Worm (Caenorhabditis elegans): ENCODE results near the gene fbxc-26.

The fbxc-26 gene

ce11 chrII:1694530-1694929 lies at the start of gene fbxc-26:
TSS of gene fbxc-26 (minus strand) at chrII:1694630.
- TF ChIP-seq him-1 (tag; optimal IDR thresholded peaks at IDR 0.05) (no peak), W03F9.2 (tag; optimal IDR thresholded peaks at IDR 0.05) (no peak), dao-5 (tag; optimal IDR thresholded peaks at IDR 0.05) (no peak)

ce11 chrII:1744183-1744582 lies 49.8 kb upstream of the fbxc-26 start, which contains the start of gene clec-19:
TSS of gene clec-19 (plus strand) at chrII:1744483.
- no peak for TF ChIP-seq him-1 (tag; optimal IDR thresholded peaks at IDR 0.05)
- no peak for TF ChIP-seq dao-5 (tag; optimal IDR thresholded peaks at IDR 0.05)
- TF ChIP-seq W03F9.2 (tag; optimal IDR thresholded peaks at IDR 0.05) = no peak

ce11 chrII:1742535-1742934 lies 48.1 kb upstream of the fbxc-26 start, which contains the start of gene F36H5.12:
TSS of gene F36H5.12 (plus strand) at chrII:1742835.
- TF ChIP-seq him-1 (tag; optimal IDR thresholded peaks at IDR 0.05) = no peak
- no peak for TF ChIP-seq dao-5 (tag; optimal IDR thresholded peaks at IDR 0.05)
- no peak for TF ChIP-seq W03F9.2 (tag; optimal IDR thresholded peaks at IDR 0.05)

ce11 chrII:1741248-1741647 lies 46.8 kb upstream of the fbxc-26 start, which contains the start of gene K07G6.1:
TSS of gene K07G6.1 (plus strand) at chrII:1741548.
- TF ChIP-seq dao-5 (tag; optimal IDR thresholded peaks at IDR 0.05) (no peak), him-1 (tag; optimal IDR thresholded peaks at IDR 0.05) (no peak)

- TF ChIP-seq W03F9.2 (tag; optimal IDR thresholded peaks at IDR 0.05) (no peak), dao-5 (tag; optimal IDR thresholded peaks at IDR 0.05) (no peak), him-1 (tag; optimal IDR thresholded peaks at IDR 0.05) (no peak)
These were observed 44.4 kb upstream of the fbxc-26 start, which contains the start of the genes irld-9 and irld-33 for ce11 chrII:1738844-1739243. TSS of gene irld-9 (minus strand) at chrII:1738944. TSS of gene irld-33 (plus strand) at chrII:1739052.

- no peak for TF ChIP-seq W03F9.2 (tag; optimal IDR thresholded peaks at IDR 0.05)
- no peak for TF ChIP-seq dao-5 (tag; optimal IDR thresholded peaks at IDR 0.05)
- TF ChIP-seq him-1 (tag; optimal IDR thresholded peaks at IDR 0.05) = no peak
These were observed 41.9 kb upstream of the fbxc-26 start, which contains the start of gene ceh-83 for ce11 chrII:1736353-1736752. TSS of gene ceh-83 (minus strand) at chrII:1736533.

- no peak for TF ChIP-seq him-1 (tag; optimal IDR thresholded peaks at IDR 0.05)
- no peak for TF ChIP-seq dao-5 (tag; optimal IDR thresholded peaks at IDR 0.05)
- no peak for TF ChIP-seq W03F9.2 (tag; optimal IDR thresholded peaks at IDR 0.05)
These were observed 40.7 kb upstream of the fbxc-26 start for ce11 chrII:1735145-1735544.

ce11 chrII:1731932-1732331 lies 37.5 kb upstream of the fbxc-26 start, which contains the start of gene ceh-82:
TSS of gene ceh-82 (plus strand) at chrII:1732232.
- no peak for TF ChIP-seq him-1 (tag; optimal IDR thresholded peaks at IDR 0.05)
- TF ChIP-seq W03F9.2 (tag; optimal IDR thresholded peaks at IDR 0.05) = no peak
- TF ChIP-seq dao-5 (tag; optimal IDR thresholded peaks at IDR 0.05) = no peak

ce11 chrII:1730103-1730502 lies 35.7 kb upstream of the fbxc-26 start, which contains the start of gene ceh-81:
TSS of gene ceh-81 (plus strand) at chrII:1730403.
- TF ChIP-seq W03F9.2 (tag; optimal IDR thresholded peaks at IDR 0.05) (no peak), him-1 (tag; optimal IDR thresholded peaks at IDR 0.05) (no peak), dao-5 (tag; optimal IDR thresholded peaks at IDR 0.05) (no peak)

- TF ChIP-seq him-1 (tag; optimal IDR thresholded peaks at IDR 0.05) = no peak
- no peak for TF ChIP-seq W03F9.2 (tag; optimal IDR thresholded peaks at IDR 0.05)
- no peak for TF ChIP-seq dao-5 (tag; optimal IDR thresholded peaks at IDR 0.05)
These were observed 33.8 kb upstream of the fbxc-26 start, which contains the start of gene btb-9 for ce11 chrII:1728253-1728652. TSS of gene btb-9 (plus strand) at chrII:1728506.

ce11 chrII:1725735-1726134 lies 31.3 kb upstream of the fbxc-26 start, which contains the start of gene F45C12.17:
TSS of gene F45C12.17 (plus strand) at chrII:1726111.
- no peak for TF ChIP-seq dao-5 (tag; optimal IDR thresholded peaks at IDR 0.05)

ce11 chrII:1724314-1724713 lies 29.9 kb upstream of the fbxc-26 start, which contains the start of gene fbxb-11:
TSS of gene fbxb-11 (plus strand) at chrII:1724614.
- TF ChIP-seq W03F9.2 (tag; optimal IDR thresholded peaks at IDR 0.05) (no peak), him-1 (tag; optimal IDR thresholded peaks at IDR 0.05) (no peak), dao-5 (tag; optimal IDR thresholded peaks at IDR 0.05) (no peak)

- TF ChIP-seq him-1 (tag; optimal IDR thresholded peaks at IDR 0.05) (no peak), dao-5 (tag; optimal IDR thresholded peaks at IDR 0.05) (no peak), W03F9.2 (tag; optimal IDR thresholded peaks at IDR 0.05) (no peak)
These were observed 28.0 kb upstream of the fbxc-26 start, which contains the start of the genes fbxb-5 and btb-8 for ce11 chrII:1722394-1722793. TSS of gene fbxb-5 (minus strand) at chrII:1722494. TSS of gene btb-8 (plus strand) at chrII:1722770.

ce11 chrII:1719153-1719552 lies 24.7 kb upstream of the fbxc-26 start, which contains the start of gene fbxb-48:
TSS of gene fbxb-48 (minus strand) at chrII:1719253.
- TF ChIP-seq W03F9.2 (tag; optimal IDR thresholded peaks at IDR 0.05) = no peak
- TF ChIP-seq him-1 (tag; optimal IDR thresholded peaks at IDR 0.05) = no peak
- TF ChIP-seq dao-5 (tag; optimal IDR thresholded peaks at IDR 0.05) = no peak
